Worm (Caenorhabditis elegans): ENCODE results near the gene ret-1.

DNA sequence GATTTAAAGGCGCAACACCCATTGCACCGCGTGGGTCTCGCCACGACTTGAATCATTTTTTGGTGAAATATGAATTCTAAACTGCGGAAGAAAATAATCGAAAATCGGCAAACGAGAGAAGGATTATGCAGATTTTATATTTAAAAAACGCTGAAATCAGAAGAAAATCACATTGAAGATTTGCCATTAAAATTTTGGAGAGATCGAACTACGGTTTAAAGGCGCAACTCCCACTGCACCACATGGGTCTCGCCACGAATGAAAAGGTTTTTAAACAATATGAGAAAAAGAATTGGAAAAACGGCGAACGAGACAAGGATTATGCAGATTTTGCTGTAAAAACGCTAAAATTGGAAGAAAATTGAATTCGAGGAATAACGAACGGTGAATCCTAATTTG, 14.4 kb downstream of the ret-1 start:
- TF ChIP-seq dao-5 (tag; optimal IDR thresholded peaks at IDR 0.05): no peak
- TF ChIP-seq him-1 (tag; optimal IDR thresholded peaks at IDR 0.05): no peak
- no peak for TF ChIP-seq W03F9.2 (tag; optimal IDR thresholded peaks at IDR 0.05)
